Fruit fly (Drosophila melanogaster) whole organism, adult: ENCODE data around the gene E5.

Source experiments
- CG12768 ChIP-seq: fragments of 200-800 bp; sonication (Bioruptor generic); optimal IDR thresholded peaks from 2 replicates; lab custom pipeline; 2017; ENCODE audit warnings: missing biosample characterization, missing genetic modification characterization, mild to moderate bottlenecking, moderate library complexity, missing genetic modification reagents
- CG1620 ChIP-seq: fragments of 200-800 bp; sonication (Bioruptor generic); optimal IDR thresholded peaks from 2 replicates; lab custom pipeline; 2016; ENCODE audit warnings: missing biosample characterization, missing genetic modification characterization
- CG7045 ChIP-seq: fragments of 200-800 bp; sonication (Bioruptor generic); optimal IDR thresholded peaks from 2 replicates; lab custom pipeline; 2017; ENCODE audit warnings: missing biosample characterization, mild to moderate bottlenecking, missing genetic modification characterization
- CG7101 ChIP-seq: fragments of 200-800 bp; sonication (Bioruptor generic); optimal IDR thresholded peaks from 2 replicates; lab custom pipeline; 2018; ENCODE audit warnings: missing biosample characterization, mild to moderate bottlenecking, missing genetic modification characterization, moderate library complexity
- Clk ChIP-seq: fragments of 200-800 bp; sonication (Bioruptor generic); optimal IDR thresholded peaks from 2 replicates; lab custom pipeline; 2017; ENCODE audit warnings: missing biosample characterization, missing genetic modification characterization
- cic ChIP-seq: fragments of 200-800 bp; sonication (Bioruptor generic); optimal IDR thresholded peaks from 2 replicates; lab custom pipeline; 2017; ENCODE audit warnings: missing biosample characterization, mild to moderate bottlenecking, missing genetic modification characterization, moderate library complexity
- kay ChIP-seq: fragments of 200-800 bp; sonication (Bioruptor generic); peaks from one replicate; lab custom pipeline; 2016; ENCODE audit warnings: missing biosample characterization, missing genetic modification characterization, borderline replicate concordance
- ovo ChIP-seq: fragments of 200-800 bp; sonication (Bioruptor generic); optimal IDR thresholded peaks from 2 replicates; lab custom pipeline; 2016; ENCODE audit warnings: missing biosample characterization, missing genetic modification characterization
- tj ChIP-seq: fragments of 200-800 bp; sonication (Bioruptor generic); optimal IDR thresholded peaks from 3 replicates; lab custom pipeline; 2017; ENCODE audit warnings: missing biosample characterization, mild to moderate bottlenecking, missing genetic modification characterization, moderate library complexity

DNA sequence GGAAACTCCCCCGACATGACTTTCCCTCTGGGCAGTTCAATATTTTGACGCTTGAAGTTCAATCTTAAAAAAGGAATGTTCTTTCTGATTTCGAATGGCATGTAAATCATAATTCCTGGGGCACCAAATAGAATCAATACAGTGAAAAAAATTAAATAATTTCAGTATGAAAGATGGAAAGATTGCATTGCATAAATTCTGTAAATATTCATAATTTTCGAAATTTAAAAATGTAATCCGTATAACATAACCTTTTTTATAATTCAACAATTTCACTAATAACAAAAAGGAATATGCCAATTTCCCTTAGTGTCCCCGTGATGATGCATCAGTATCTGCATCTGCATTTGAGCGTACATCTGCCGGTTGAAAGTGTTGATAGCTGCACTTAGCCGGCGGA is 6.2 kb upstream of the E5 start:
- no peak for TF ChIP-seq Clk
- no peak for TF ChIP-seq cic
- no peak for TF ChIP-seq CG7101 (tag; lab: Kevin White, UChicago)
- TF ChIP-seq CG12768 (GFP tag; lab: Kevin White, UChicago) = no peak
- no peak for TF ChIP-seq tj (GFP tag; lab: Kevin White, UChicago)
- no peak for TF ChIP-seq ovo
- TF ChIP-seq CG7045 = no peak
- no peak for TF ChIP-seq kay
- TF ChIP-seq CG1620 (GFP tag; lab: Kevin White, UChicago) = no peak
